Fruit fly (Drosophila melanogaster): Measurements from ENCODE around the gene Timp.

Gene Timp

dm6 chr3R:10189520-10189919 is 23.3 kb downstream of the Timp start, which contains the start of gene CG12814 (continued):
- TF ChIP-seq Dp (GFP tag; optimal IDR thresholded peaks at IDR 0.05): peak; percentile 81
- TF ChIP-seq HmgD (GFP tag; optimal IDR thresholded peaks at IDR 0.05): no peak
- TF ChIP-seq Med (GFP tag): peak; percentile 36
- no peak for TF ChIP-seq D (optimal IDR thresholded peaks at IDR 0.05)
- no peak for TF ChIP-seq D (GFP tag; optimal IDR thresholded peaks at IDR 0.05)
- TF ChIP-seq Doc2 (GFP tag; IDR thresholded peaks at IDR 0.05): no peak
- 0 out of 4 replicates have a peak, but pooled peaks have one; percentile 41 for TF ChIP-seq chinmo (GFP tag; IDR thresholded peaks at IDR 0.05; ENCODE audit: partially characterized antibody)
- TF ChIP-seq jumu (GFP tag; optimal IDR thresholded peaks at IDR 0.05): no peak
- no peak for TF ChIP-seq corto (GFP tag; optimal IDR thresholded peaks at IDR 0.05)
- TF ChIP-seq CG11093 (GFP tag; IDR thresholded peaks at IDR 0.05): no peak
- peak; percentile 41 for TF ChIP-seq lbe (GFP tag; optimal IDR thresholded peaks at IDR 0.05)
- TF ChIP-seq ind (GFP tag; optimal IDR thresholded peaks at IDR 0.05): no peak
- 0 out of 3 replicates have a peak, but pooled peaks have one; percentile 27 for TF ChIP-seq ci (GFP tag; IDR thresholded peaks at IDR 0.05)
- peak; percentile 98 for TF ChIP-seq psq (GFP tag; optimal IDR thresholded peaks at IDR 0.05)
- no peak for TF ChIP-seq CG15514 (GFP tag; optimal IDR thresholded peaks at IDR 0.05)
- peak; percentile 7 for TF ChIP-seq dmrt99B (tag; optimal IDR thresholded peaks at IDR 0.05)
- peak; percentile 26 for TF ChIP-seq gsb-n (tag; optimal IDR thresholded peaks at IDR 0.05)
- no peak for TF ChIP-seq CG6765 (GFP tag; optimal IDR thresholded peaks at IDR 0.05)
- TF ChIP-seq Ptx1 (GFP tag; IDR thresholded peaks at IDR 0.05): no peak
- no peak for TF ChIP-seq CG4282 (GFP tag; optimal IDR thresholded peaks at IDR 0.05)
- peak; percentile 15 for TF ChIP-seq CG12299 (tag; optimal IDR thresholded peaks at IDR 0.05)
- peak; percentile 88 for TF ChIP-seq nom (GFP tag; optimal IDR thresholded peaks at IDR 0.05)
- TF ChIP-seq Eip74EF (GFP tag; optimal IDR thresholded peaks at IDR 0.05): peak in 1 of 2 experiments; percentile 7
- TF ChIP-seq Scr (GFP tag; IDR thresholded peaks at IDR 0.05; ENCODE audit: partially characterized antibody): peak; percentile 24; the same call in 1 of the 2 replicates

dm6 chr3R:10185986-10186385 is 26.8 kb downstream of the Timp start:
- TF ChIP-seq CG12744 (GFP tag; optimal IDR thresholded peaks at IDR 0.05): no peak
- TF ChIP-seq CG7839 (tag; optimal IDR thresholded peaks at IDR 0.05): no peak
- peak; percentile 42 for TF ChIP-seq Fer1 (GFP tag; optimal IDR thresholded peaks at IDR 0.05)
- TF ChIP-seq CG10209 (GFP tag; optimal IDR thresholded peaks at IDR 0.05): peak; percentile 50
- TF ChIP-seq bigmax (GFP tag; optimal IDR thresholded peaks at IDR 0.05): no peak
- TF ChIP-seq fd3F (GFP tag; optimal IDR thresholded peaks at IDR 0.05): peak; percentile 25
- TF ChIP-seq dm (GFP tag; optimal IDR thresholded peaks at IDR 0.05): no peak
- peak in 1 of 2 experiments; percentile 14 for TF ChIP-seq Hr51 (GFP tag; optimal IDR thresholded peaks at IDR 0.05)
- peak; percentile 0 for TF ChIP-seq CG2120 (GFP tag; optimal IDR thresholded peaks at IDR 0.05)
- peak; percentile 46 for TF ChIP-seq caup (GFP tag; optimal IDR thresholded peaks at IDR 0.05; ENCODE audit: severe bottlenecking)
- no peak for TF ChIP-seq CG8290 (GFP tag; optimal IDR thresholded peaks at IDR 0.05)
- peak in 1 of 2 experiments; percentile 61 for TF ChIP-seq CG8290 (tag; optimal IDR thresholded peaks at IDR 0.05)
- peak; percentile 25 for TF ChIP-seq Blimp-1 (GFP tag; optimal IDR thresholded peaks at IDR 0.05)
- TF ChIP-seq odd (GFP tag; optimal IDR thresholded peaks at IDR 0.05): peak; percentile 36
- 0 out of 2 replicates have a peak, but pooled peaks have one; percentile 11 for TF ChIP-seq ranshi (GFP tag; IDR thresholded peaks at IDR 0.05)
- TF ChIP-seq Med (GFP tag): peak; percentile 84
- peak; percentile 40; the same call in 1 of the 3 replicates for TF ChIP-seq ci (GFP tag; IDR thresholded peaks at IDR 0.05)
- TF ChIP-seq CG34376 (GFP tag; optimal IDR thresholded peaks at IDR 0.05): peak; percentile 17
- no peak for TF ChIP-seq Deaf1 (tag; optimal IDR thresholded peaks at IDR 0.05)
- peak; percentile 22 for TF ChIP-seq CG4328 (GFP tag; optimal IDR thresholded peaks at IDR 0.05)
- peak; percentile 9 for TF ChIP-seq MTF-1 (GFP tag; optimal IDR thresholded peaks at IDR 0.05; ENCODE audit: borderline replicate concordance)
- peak; percentile 31 for TF ChIP-seq CG17359 (tag; optimal IDR thresholded peaks at IDR 0.05)
- TF ChIP-seq Rfx (GFP tag; IDR thresholded peaks at IDR 0.05): 0 out of 2 replicates have a peak, but pooled peaks have one; percentile 10
- peak; percentile 52; the same call in 1 of the 4 replicates for TF ChIP-seq chinmo (GFP tag; IDR thresholded peaks at IDR 0.05; ENCODE audit: partially characterized antibody)
- TF ChIP-seq CG7987 (GFP tag; optimal IDR thresholded peaks at IDR 0.05): peak; percentile 50
- no peak for TF ChIP-seq HmgD (GFP tag; optimal IDR thresholded peaks at IDR 0.05)
- TF ChIP-seq CG17385 (GFP tag; optimal IDR thresholded peaks at IDR 0.05): peak; percentile 25
- TF ChIP-seq hkb (optimal IDR thresholded peaks at IDR 0.05): no peak
- TF ChIP-seq hkb (GFP tag; IDR thresholded peaks at IDR 0.05): 0 out of 2 replicates have a peak, but pooled peaks have one; percentile 31
